Fruit fly (Drosophila melanogaster) whole organism, adult: ENCODE measurements around the gene orb2.

Source experiments
- CG12768 ChIP-seq: fragments of 200-800 bp; sonication (Bioruptor generic); optimal IDR thresholded peaks from 2 replicates; lab custom pipeline; 2017; ENCODE audit warnings: missing biosample characterization, missing genetic modification characterization, mild to moderate bottlenecking, moderate library complexity, missing genetic modification reagents
- CG14711 ChIP-seq: fragments of 200-800 bp; sonication (Bioruptor generic); optimal IDR thresholded peaks from 2 replicates; lab custom pipeline; 2018; ENCODE audit warnings: missing biosample characterization, mild to moderate bottlenecking, missing genetic modification characterization, moderate library complexity
- CG7045 ChIP-seq: fragments of 200-800 bp; sonication (Bioruptor generic); optimal IDR thresholded peaks from 2 replicates; lab custom pipeline; 2017; ENCODE audit warnings: missing biosample characterization, mild to moderate bottlenecking, missing genetic modification characterization
- CG7101 ChIP-seq: fragments of 200-800 bp; sonication (Bioruptor generic); optimal IDR thresholded peaks from 2 replicates; lab custom pipeline; 2018; ENCODE audit warnings: missing biosample characterization, mild to moderate bottlenecking, missing genetic modification characterization, moderate library complexity
- Clk ChIP-seq: fragments of 200-800 bp; sonication (Bioruptor generic); optimal IDR thresholded peaks from 2 replicates; lab custom pipeline; 2017; ENCODE audit warnings: missing biosample characterization, missing genetic modification characterization
- Crg-1 ChIP-seq: fragments of 200-800 bp; sonication (Bioruptor generic); optimal IDR thresholded peaks from 2 replicates; lab custom pipeline; 2016; ENCODE audit warnings: missing biosample characterization, missing genetic modification characterization
- Hr96 ChIP-seq: fragments of 200-800 bp; sonication (Bioruptor generic); optimal IDR thresholded peaks from 2 replicates; lab custom pipeline; 2016; ENCODE audit warnings: missing biosample characterization, missing genetic modification characterization
- bab1 ChIP-seq: fragments of 200-800 bp; sonication (Bioruptor generic); optimal IDR thresholded peaks from 3 replicates; lab custom pipeline; 2019; ENCODE audit warnings: missing biosample characterization, mild to moderate bottlenecking, missing genetic modification characterization, moderate library complexity
- cnc ChIP-seq, 2 experiments: fragments of >200 bp; optimal IDR thresholded peaks; 2 replicates each; lab custom pipeline; 2017
- kay ChIP-seq: fragments of 200-800 bp; sonication (Bioruptor generic); peaks from one replicate; lab custom pipeline; 2016; ENCODE audit warnings: missing biosample characterization, missing genetic modification characterization, borderline replicate concordance
- pad ChIP-seq: fragments of 200-800 bp; sonication (Bioruptor generic); optimal IDR thresholded peaks from 3 replicates; lab custom pipeline; 2017; ENCODE audit warnings: missing biosample characterization, missing genetic modification characterization, mild to moderate bottlenecking, moderate library complexity, missing genetic modification reagents
- toe ChIP-seq: fragments of 200-800 bp; sonication (Bioruptor generic); optimal IDR thresholded peaks from 2 replicates; lab custom pipeline; 2016; ENCODE audit warnings: missing biosample characterization, missing genetic modification characterization

dm6 chr3L:8953199-8953956 is 885 bp downstream of the orb2 start:
- peak; percentile 9 for TF ChIP-seq toe (GFP tag; lab: Kevin White, UChicago)
- no peak for TF ChIP-seq kay (GFP tag; lab: Kevin White, UChicago)
- peak; percentile 69 for TF ChIP-seq CG12768 (GFP tag; lab: Kevin White, UChicago)
- no peak for TF ChIP-seq Crg-1 (GFP tag; lab: Kevin White, UChicago)
- peak; percentile 48 for TF ChIP-seq pad (GFP tag; lab: Kevin White, UChicago)
- TF ChIP-seq CG7045, result peak; percentile 72
- peak; percentile 65 for TF ChIP-seq CG7101 (tag; lab: Kevin White, UChicago)
- TF ChIP-seq Hr96 (GFP tag; lab: Kevin White, UChicago), result peak; percentile 58
- TF ChIP-seq cnc (optimal IDR thresholded peaks at IDR 0.05; lab: Kevin White, UChicago), result no peak
- no peak for TF ChIP-seq bab1 (GFP tag; lab: Kevin White, UChicago)
- peak; percentile 21 for TF ChIP-seq Clk (GFP tag; lab: Kevin White, UChicago)
- TF ChIP-seq CG14711 (tag; lab: Kevin White, UChicago), result peak; percentile 43
